Fruit fly (Drosophila melanogaster) whole organism, embryonic: ENCODE data around the gene Rbbp5.

Source experiments
- Awh ChIP-seq: fragments of 200-800 bp; sonication (Bioruptor generic); IDR thresholded peaks from 2 replicates; pipeline ENCODE4, ENCODE4 v1.3.6; 2022; ENCODE audit warnings: missing biosample characterization, missing genetic modification characterization
- CG10147 ChIP-seq: fragments of 200-800 bp; sonication (Bioruptor generic); optimal IDR thresholded peaks from 2 replicates; lab custom pipeline; 2019; ENCODE audit warnings: missing biosample characterization, mild to moderate bottlenecking, missing genetic modification characterization, moderate library complexity
- CG10366 ChIP-seq: fragments of 200-800 bp; sonication (Bioruptor generic); IDR thresholded peaks from 2 replicates; pipeline ENCODE4 v1.3.6; 2022; ENCODE audit warnings: missing biosample characterization, missing genetic modification characterization
- CG10543 ChIP-seq: fragments of 200-800 bp; sonication (Bioruptor generic); optimal IDR thresholded peaks from 3 replicates; lab custom pipeline; 2017; ENCODE audit warnings: missing biosample characterization, mild to moderate bottlenecking, missing genetic modification characterization, moderate library complexity
- CG11504 ChIP-seq: fragments of 200-800 bp; sonication (Bioruptor generic); optimal IDR thresholded peaks from 3 replicates; lab custom pipeline; 2019; ENCODE audit warnings: missing biosample characterization, mild to moderate bottlenecking, missing genetic modification characterization, moderate library complexity
- CG11560 ChIP-seq: fragments of 200-800 bp; sonication (Bioruptor generic); IDR thresholded peaks from 3 replicates; pipeline ENCODE4 v1.3.6; 2022; ENCODE audit warnings: missing biosample characterization, missing genetic modification characterization
- CG12219 ChIP-seq: fragments of 200-800 bp; sonication (Bioruptor generic); optimal IDR thresholded peaks from 3 replicates; lab custom pipeline; 2018; ENCODE audit warnings: missing biosample characterization, mild to moderate bottlenecking, missing genetic modification characterization
- CG13123 ChIP-seq: fragments of 200-800 bp; sonication (Bioruptor generic); optimal IDR thresholded peaks from 2 replicates; lab custom pipeline; 2016; ENCODE audit warnings: missing biosample characterization, missing genetic modification characterization
- CG13424 ChIP-seq: fragments of 200-800 bp; sonication (Bioruptor generic); optimal IDR thresholded peaks from 2 replicates; lab custom pipeline; 2019; ENCODE audit warnings: missing biosample characterization, mild to moderate bottlenecking, missing genetic modification characterization, moderate library complexity
- CG13894 ChIP-seq: fragments of 200-800 bp; sonication (Bioruptor generic); optimal IDR thresholded peaks from 3 replicates; lab custom pipeline; 2018; ENCODE audit warnings: missing biosample characterization, mild to moderate bottlenecking, missing genetic modification characterization, moderate library complexity
- CG15073 ChIP-seq: fragments of 200-800 bp; sonication (Bioruptor generic); optimal IDR thresholded peaks from 2 replicates; lab custom pipeline; 2016; ENCODE audit warnings: missing biosample characterization, missing genetic modification characterization
- CG1602 ChIP-seq: fragments of 200-800 bp; sonication (Bioruptor generic); optimal IDR thresholded peaks from 3 replicates; lab custom pipeline; 2016; ENCODE audit warnings: missing biosample characterization, missing genetic modification characterization
- CG18599 ChIP-seq: fragments of 200-800 bp; sonication (Bioruptor generic); optimal IDR thresholded peaks from 3 replicates; lab custom pipeline; 2017; ENCODE audit warnings: missing biosample characterization, missing genetic modification characterization, mild to moderate bottlenecking, moderate library complexity, missing genetic modification reagents
- CG2712 ChIP-seq: fragments of 200-800 bp; optimal IDR thresholded peaks from 3 replicates; lab custom pipeline; 2019; ENCODE audit warnings: missing biosample characterization, mild to moderate bottlenecking, missing genetic modification characterization, moderate library complexity
- CG31365 ChIP-seq: fragments of 200-800 bp; sonication (Bioruptor generic); optimal IDR thresholded peaks from 2 replicates; lab custom pipeline; 2018; ENCODE audit warnings: missing biosample characterization, mild to moderate bottlenecking, missing genetic modification characterization
- CG31441 ChIP-seq: fragments of 200-800 bp; sonication (Bioruptor generic); IDR thresholded peaks from 2 replicates; pipeline ENCODE4 v1.3.6; 2022; ENCODE audit warnings: missing biosample characterization, missing genetic modification characterization
- CG4328 ChIP-seq: fragments of 200-800 bp; sonication (Bioruptor generic); optimal IDR thresholded peaks from 3 replicates; lab custom pipeline; 2017; ENCODE audit warnings: missing biosample characterization, missing genetic modification reagents, missing genetic modification characterization
- CG8478 ChIP-seq: fragments of >200 bp; optimal IDR thresholded peaks from 2 replicates; lab custom pipeline; 2018
- CG8765 ChIP-seq: fragments of 200-800 bp; sonication (Bioruptor generic); IDR thresholded peaks from 2 replicates; pipeline ENCODE4 v1.3.6; 2022; ENCODE audit warnings: missing biosample characterization, missing genetic modification characterization
- Chrac-16 ChIP-seq: fragments of 200-800 bp; sonication (Bioruptor generic); optimal IDR thresholded peaks from 3 replicates; lab custom pipeline; 2016; ENCODE audit warnings: missing biosample characterization, missing genetic modification characterization
- Dip3 ChIP-seq: fragments of 200-800 bp; sonication (Bioruptor generic); optimal IDR thresholded peaks from 3 replicates; lab custom pipeline; 2016; ENCODE audit warnings: missing biosample characterization, missing genetic modification characterization
- Dll ChIP-seq: fragments of 200-800 bp; sonication (Bioruptor generic); IDR thresholded peaks from 4 replicates; pipeline ENCODE4 v1.3.6; 2022; ENCODE audit warnings: missing biosample characterization, missing genetic modification characterization; ENCODE audit not compliant: partially characterized antibody
- Drgx ChIP-seq: fragments of 200-800 bp; sonication (Bioruptor generic); IDR thresholded peaks from 2 replicates; pipeline ENCODE4 v1.3.6; 2022; ENCODE audit warnings: missing biosample characterization, missing genetic modification characterization
- GATAe ChIP-seq: fragments of 200-800 bp; sonication (Bioruptor generic); conservative IDR thresholded peaks from 2 replicates; pipeline ENCODE4 v1.3.6; 2022; ENCODE audit warnings: missing biosample characterization, missing genetic modification characterization
- H2.0 ChIP-seq: fragments of 200-800 bp; sonication (Bioruptor generic); IDR thresholded peaks from 2 replicates; pipeline ENCODE4 v1.3.6; 2022; ENCODE audit warnings: missing biosample characterization, missing genetic modification characterization
- MTF-1 ChIP-seq: fragments of 200-800 bp; sonication (Bioruptor generic); optimal IDR thresholded peaks from 2 replicates; lab custom pipeline; 2018; ENCODE audit warnings: missing biosample characterization, mild to moderate bottlenecking, missing genetic modification characterization, borderline replicate concordance
- Nf-YC ChIP-seq: fragments of 200-800 bp; optimal IDR thresholded peaks from 3 replicates; lab custom pipeline; 2019; ENCODE audit warnings: missing biosample characterization, mild to moderate bottlenecking, missing genetic modification characterization, moderate library complexity
- Trl ChIP-seq, 3 experiments: fragments of >200 bp in 2 of 3; fragments of 200-800 bp in 1 of 3; sonication (Bioruptor generic) in 1 of 3; optimal IDR thresholded peaks; 2 replicates in 1 of 3; 3 replicates in 2 of 3; lab custom pipeline; 2016 to 2017; ENCODE audit warnings: missing biosample characterization in 1 of 3, missing genetic modification characterization in 1 of 3
- ap ChIP-seq: fragments of 200-800 bp; sonication (Bioruptor generic); IDR thresholded peaks from 2 replicates; pipeline ENCODE4 v1.3.6; 2022; ENCODE audit warnings: missing biosample characterization, missing genetic modification characterization
- cato ChIP-seq: fragments of 200-800 bp; sonication (Bioruptor generic); optimal IDR thresholded peaks from 2 replicates; lab custom pipeline; 2016; ENCODE audit warnings: missing biosample characterization, missing genetic modification characterization, borderline replicate concordance
- ems ChIP-seq: fragments of 200-800 bp; sonication (Bioruptor generic); optimal IDR thresholded peaks from 3 replicates; lab custom pipeline; 2016; ENCODE audit warnings: missing biosample characterization, missing genetic modification characterization
- eyg ChIP-seq: fragments of 200-800 bp; sonication (Bioruptor generic); optimal IDR thresholded peaks from 3 replicates; lab custom pipeline; 2016; ENCODE audit warnings: missing biosample characterization, missing genetic modification characterization
- fu2 ChIP-seq: fragments of 200-800 bp; sonication (Bioruptor generic); optimal IDR thresholded peaks from 2 replicates; lab custom pipeline; 2016; ENCODE audit warnings: missing biosample characterization, missing genetic modification characterization
- klu ChIP-seq: fragments of 200-800 bp; sonication (Bioruptor generic); IDR thresholded peaks from 2 replicates; pipeline ENCODE4 v1.3.6; 2022; ENCODE audit warnings: missing biosample characterization, missing genetic modification characterization
- knrl ChIP-seq: fragments of 200-800 bp; sonication (Bioruptor generic); IDR thresholded peaks from 3 replicates; pipeline ENCODE4 v1.3.6; 2022; ENCODE audit warnings: missing biosample characterization, missing genetic modification characterization; ENCODE audit not compliant: partially characterized antibody
- mirr ChIP-seq: fragments of 200-800 bp; sonication (Bioruptor generic); optimal IDR thresholded peaks from 3 replicates; lab custom pipeline; 2018; ENCODE audit warnings: missing biosample characterization, mild to moderate bottlenecking, missing genetic modification characterization
- nom ChIP-seq: fragments of 200-800 bp; sonication (Bioruptor generic); optimal IDR thresholded peaks from 2 replicates; lab custom pipeline; 2017; ENCODE audit warnings: missing biosample characterization, missing genetic modification characterization, mild to moderate bottlenecking, moderate library complexity, missing genetic modification reagents
- onecut ChIP-seq: fragments of 200-800 bp; sonication (Bioruptor generic); IDR thresholded peaks from 2 replicates; pipeline ENCODE4 v1.3.6; 2022; ENCODE audit warnings: missing biosample characterization, missing genetic modification characterization
- pita ChIP-seq: fragments of 200-800 bp; sonication (Bioruptor generic); optimal IDR thresholded peaks from 2 replicates; lab custom pipeline; 2017; ENCODE audit warnings: missing biosample characterization, mild to moderate bottlenecking, missing genetic modification characterization
- pum ChIP-seq: fragments of 200-800 bp; sonication (Bioruptor generic); optimal IDR thresholded peaks from 2 replicates; lab custom pipeline; 2016; ENCODE audit warnings: missing biosample characterization, missing genetic modification characterization
- run ChIP-seq: fragments of 200-800 bp; sonication (Bioruptor generic); optimal IDR thresholded peaks from 3 replicates; lab custom pipeline; 2018; ENCODE audit warnings: missing biosample characterization, mild to moderate bottlenecking, missing genetic modification characterization
- salm ChIP-seq: fragments of 200-800 bp; sonication (Bioruptor generic); optimal IDR thresholded peaks from 2 replicates; lab custom pipeline; 2018; ENCODE audit warnings: missing biosample characterization, mild to moderate bottlenecking, missing genetic modification characterization
- seq ChIP-seq: fragments of 200-800 bp; sonication (Bioruptor generic); IDR thresholded peaks from 2 replicates; pipeline ENCODE4 v1.3.6; 2022; ENCODE audit warnings: missing biosample characterization, missing genetic modification characterization
- slbo ChIP-seq: fragments of 200-800 bp; sonication (Bioruptor generic); IDR thresholded peaks from 2 replicates; pipeline ENCODE4 v1.3.6; 2022; ENCODE audit warnings: missing biosample characterization, missing genetic modification characterization
- trh ChIP-seq: fragments of 200-800 bp; sonication (Bioruptor generic); optimal IDR thresholded peaks from 2 replicates; lab custom pipeline; 2016; ENCODE audit warnings: missing biosample characterization, missing genetic modification characterization
- tx ChIP-seq: fragments of 200-800 bp; sonication (Bioruptor generic); optimal IDR thresholded peaks from 2 replicates; lab custom pipeline; 2016; ENCODE audit warnings: missing biosample characterization, missing genetic modification characterization
- zen2 ChIP-seq: fragments of 200-800 bp; sonication (Bioruptor generic); IDR thresholded peaks from 3 replicates; pipeline ENCODE4 v1.3.6; 2022; ENCODE audit warnings: missing biosample characterization, missing genetic modification characterization; ENCODE audit not compliant: partially characterized antibody
- zf30C ChIP-seq: fragments of 200-800 bp; sonication (Bioruptor generic); optimal IDR thresholded peaks from 3 replicates; lab custom pipeline; 2018; ENCODE audit warnings: missing biosample characterization, mild to moderate bottlenecking, missing genetic modification characterization

Rbbp5 gene

DNA sequence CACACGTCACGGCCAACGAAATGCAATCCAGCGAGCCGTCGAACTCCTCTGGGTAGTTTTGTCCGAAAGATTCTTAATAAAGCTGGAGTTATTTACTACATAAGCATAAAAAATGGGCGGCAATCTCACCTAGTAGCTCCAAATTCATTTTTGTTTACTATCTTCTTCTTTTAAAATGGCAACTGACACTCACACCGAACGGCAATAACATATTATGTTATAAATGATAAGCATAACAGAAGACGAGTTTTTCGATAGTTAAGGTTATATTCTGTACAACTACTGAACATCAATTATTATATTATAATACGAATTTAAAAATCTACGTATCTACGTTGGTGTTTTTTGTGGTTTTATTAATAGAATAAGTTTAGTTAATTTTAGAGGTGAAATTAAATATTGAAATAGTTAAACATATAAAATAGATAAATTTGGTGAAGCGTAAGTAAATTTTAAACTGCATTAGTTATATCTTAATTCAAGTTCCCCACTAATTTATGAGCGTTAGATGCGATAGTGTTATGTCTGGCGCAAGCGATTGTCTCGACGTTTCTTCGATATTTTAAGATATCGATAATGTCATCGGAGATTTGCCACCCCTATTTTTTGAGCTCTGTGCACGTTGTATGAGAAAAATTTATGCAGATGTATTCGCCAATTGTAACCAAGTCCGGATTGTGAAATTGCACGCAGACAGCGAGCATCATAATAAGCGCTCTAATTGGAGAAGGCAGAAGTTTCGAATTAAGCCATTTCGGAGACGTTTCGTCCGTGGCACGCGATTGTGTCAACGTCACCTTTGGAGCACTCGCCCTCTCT is at the start of gene Rbbp5, which contains the start of gene eRF1:
Rbbp5 (minus strand) TSS at position 181 of the 819 bp plus-strand sequence.
eRF1 (plus strand) TSS at position 594 of the 819 bp plus-strand sequence.
- peak; percentile 93 for TF ChIP-seq Dll (GFP tag; lab: Robert Waterston, UW)
- peak; percentile 51 for TF ChIP-seq Dip3 (GFP tag; lab: Kevin White, UChicago)
- peak; percentile 36 for TF ChIP-seq trh
- TF ChIP-seq CG13123 (GFP tag; lab: Kevin White, UChicago), result peak; percentile 71
- peak; percentile 57 for TF ChIP-seq CG1602 (GFP tag; lab: Kevin White, UChicago)
- peak; percentile 83 for TF ChIP-seq CG13424 (tag; lab: Kevin White, UChicago)
- peak; percentile 63 for TF ChIP-seq ap
- TF ChIP-seq CG10366, result no peak; the same call in 1 of the 2 replicates
- TF ChIP-seq cato (GFP tag; lab: Kevin White, UChicago), result no peak
- TF ChIP-seq MTF-1, result no peak
- no peak; the same call in 1 of the 2 replicates for TF ChIP-seq klu
- TF ChIP-seq CG31365 (tag; lab: Kevin White, UChicago), result no peak
- no peak for TF ChIP-seq fu2
- peak; percentile 69 for TF ChIP-seq CG10147 (GFP tag; lab: Kevin White, UChicago)
- TF ChIP-seq knrl (GFP tag; lab: Robert Waterston, UW), result peak; percentile 93
- TF ChIP-seq CG11504, result no peak
- TF ChIP-seq onecut, result no peak
- no peak for TF ChIP-seq CG8478 (lab: Kevin White, UChicago)
- peak; percentile 28 for TF ChIP-seq nom (GFP tag; lab: Kevin White, UChicago)
- TF ChIP-seq CG13894 (tag; lab: Kevin White, UChicago), result peak; percentile 72
- no peak for TF ChIP-seq zf30C
- TF ChIP-seq pum (GFP tag; lab: Kevin White, UChicago), result peak; percentile 32
- no peak for TF ChIP-seq CG15073 (GFP tag; lab: Kevin White, UChicago)
- no peak for TF ChIP-seq run
- peak; percentile 60 for TF ChIP-seq tx
- no peak for TF ChIP-seq pita (GFP tag; lab: Kevin White, UChicago)
- TF ChIP-seq CG12219 (GFP tag; lab: Kevin White, UChicago), result no peak
- no peak; the same call in 1 of the 2 replicates for TF ChIP-seq H2.0 (GFP tag; lab: Robert Waterston, UW)
- no peak for TF ChIP-seq CG18599 (GFP tag; lab: Kevin White, UChicago)
- TF ChIP-seq slbo, result no peak; the same call in 1 of the 2 replicates
- TF ChIP-seq CG31441, result peak; percentile 80; the same call in 1 of the 2 replicates
- TF ChIP-seq mirr, result no peak
- TF ChIP-seq Drgx, result no peak
- TF ChIP-seq CG10543 (GFP tag; lab: Kevin White, UChicago), result peak; percentile 68
- TF ChIP-seq CG2712 (tag; lab: Kevin White, UChicago), result peak; percentile 85
- peak; percentile 10 for TF ChIP-seq CG4328
- TF ChIP-seq GATAe (GFP tag; lab: Robert Waterston, UW), result peak; percentile 50; the same call in 1 of the 2 replicates
- TF ChIP-seq Chrac-16 (GFP tag; lab: Kevin White, UChicago), result peak; percentile 82
- TF ChIP-seq salm (tag; lab: Kevin White, UChicago), result no peak
- TF ChIP-seq seq, result peak; percentile 41; the same call in 1 of the 2 replicates
- TF ChIP-seq Trl (optimal IDR thresholded peaks at IDR 0.05; lab: Kevin White, UChicago), result no peak
- TF ChIP-seq Trl (GFP tag; optimal IDR thresholded peaks at IDR 0.05; lab: Kevin White, UChicago), result peak; percentile 57
- no peak for TF ChIP-seq eyg (GFP tag; lab: Kevin White, UChicago)
- peak; percentile 75 for TF ChIP-seq Nf-YC
- TF ChIP-seq CG8765 (GFP tag; lab: Robert Waterston, UW), result peak; percentile 64
- TF ChIP-seq CG11560 (tag; lab: Robert Waterston, UW), result peak; percentile 39; the same call in 1 of the 3 replicates
- TF ChIP-seq zen2 (GFP tag; lab: Robert Waterston, UW), result peak; percentile 80
- TF ChIP-seq Awh (GFP tag; lab: Robert Waterston, UW), result peak; percentile 75
- peak; percentile 58 for TF ChIP-seq ems (GFP tag; lab: Kevin White, UChicago)
